Fruit fly (Drosophila melanogaster) Kc167 (cell line): ENCODE results near the gene Hel25E.

Experiments
- Myc ChIP-seq: fragments of >200 bp; optimal IDR thresholded peaks from 2 replicates; lab custom pipeline; 2017; ENCODE audit warnings: missing external identifiers
- insv ChIP-seq: fragments of >200 bp; optimal IDR thresholded peaks from 3 replicates; lab custom pipeline; 2018; ENCODE audit warnings: missing external identifiers
- psq ChIP-seq: fragments of >200 bp; optimal IDR thresholded peaks from 2 replicates; lab custom pipeline; 2017; ENCODE audit warnings: missing external identifiers
- ttk ChIP-seq: sonication (Bioruptor generic); optimal IDR thresholded peaks from 2 replicates; lab custom pipeline; 2017; ENCODE audit warnings: missing external identifiers

DNA sequence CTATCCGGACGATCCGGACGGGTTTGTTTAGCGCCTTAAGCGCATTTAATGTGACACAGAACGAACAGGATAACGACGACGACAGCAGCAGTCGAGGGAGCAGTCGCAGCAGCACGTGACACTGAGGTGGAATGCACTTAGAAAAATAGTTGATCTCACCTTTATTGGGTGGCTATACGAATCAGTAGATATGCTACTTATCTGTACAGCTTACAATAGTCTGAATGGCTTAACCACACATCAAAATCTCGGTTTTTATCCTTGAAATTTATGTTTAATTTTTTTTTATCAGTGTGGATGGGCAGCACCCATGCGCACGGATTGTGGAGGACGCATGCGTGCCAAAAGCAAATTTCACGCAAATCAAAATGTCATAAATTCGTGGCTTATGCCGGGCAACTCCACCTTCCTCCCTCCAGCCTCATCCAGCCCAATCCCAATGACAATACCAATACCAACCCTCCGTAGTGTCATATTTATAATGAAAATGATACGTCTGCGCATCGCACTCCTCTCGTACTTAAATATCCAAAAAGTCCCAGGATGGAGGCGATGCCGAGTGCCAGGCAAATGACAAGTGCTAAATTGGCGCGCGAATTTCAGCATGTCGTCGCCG is 34.2 kb downstream of the Hel25E start:
- TF ChIP-seq psq (lab: Kevin White, UChicago), result no peak
- no peak for TF ChIP-seq ttk (lab: Kevin White, UChicago)
- TF ChIP-seq Myc, result no peak
- TF ChIP-seq insv (lab: Kevin White, UChicago), result no peak
